Fruit fly (Drosophila melanogaster): ENCODE measurements around the gene Mkp.
A peak's percentile ranks its signal among the peaks of the same experiment; 100 is the strongest.

The Mkp gene

DNA sequence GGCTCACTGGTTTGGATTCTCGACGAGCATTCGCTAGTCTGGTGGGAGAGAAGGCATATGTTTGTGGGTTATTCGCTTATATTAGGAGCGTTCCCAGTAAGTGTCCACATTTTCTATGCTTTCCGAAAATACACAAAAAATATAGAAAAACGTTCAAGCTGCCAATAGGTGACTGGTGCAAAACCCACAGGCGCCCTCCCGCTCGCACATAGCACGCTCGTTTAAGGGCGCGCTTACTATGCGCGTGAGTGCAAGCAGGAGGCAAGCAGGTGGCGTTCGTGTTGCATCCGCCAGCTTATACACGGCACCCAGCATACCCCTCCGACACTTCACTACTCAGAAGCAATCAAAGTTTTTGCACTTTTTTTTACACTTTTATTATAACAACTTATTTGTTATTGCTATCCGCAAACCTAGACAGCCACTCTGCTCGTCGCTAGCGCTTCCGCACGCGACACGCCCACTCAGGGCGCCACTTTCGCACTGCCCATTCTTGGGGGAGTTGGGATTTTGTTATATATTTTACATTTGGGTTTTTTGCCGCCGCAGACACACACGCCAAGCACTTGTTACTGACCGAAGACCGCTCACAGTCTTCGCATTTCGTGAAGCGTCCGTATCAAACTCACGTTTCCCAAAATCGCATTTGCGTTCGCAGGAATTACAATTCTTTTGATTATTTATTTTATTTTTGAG is 14.9 kb upstream of the Mkp start (continued):
- peak; percentile 52; the same call in 2 of the 3 replicates for TF ChIP-seq tgo (GFP tag; IDR thresholded peaks at IDR 0.05)
- TF ChIP-seq dm (GFP tag; optimal IDR thresholded peaks at IDR 0.05), result peak; percentile 71
- TF ChIP-seq CG12104 (GFP tag; optimal IDR thresholded peaks at IDR 0.05), result no peak
- no peak for TF ChIP-seq CG3163 (GFP tag; optimal IDR thresholded peaks at IDR 0.05)
- TF ChIP-seq CG4707 (GFP tag; optimal IDR thresholded peaks at IDR 0.05), result no peak
- TF ChIP-seq CG7556 (GFP tag; optimal IDR thresholded peaks at IDR 0.05), result no peak
- TF ChIP-seq CG4820 (GFP tag; optimal IDR thresholded peaks at IDR 0.05), result peak; percentile 7
- no peak for TF ChIP-seq zen (tag; optimal IDR thresholded peaks at IDR 0.05)
- TF ChIP-seq CG7928 (GFP tag; optimal IDR thresholded peaks at IDR 0.05), result no peak
- TF ChIP-seq Mes4 (GFP tag; optimal IDR thresholded peaks at IDR 0.05), result no peak
- TF ChIP-seq sens (GFP tag), result no peak
- no peak for TF ChIP-seq ranshi (GFP tag; IDR thresholded peaks at IDR 0.05)
- TF ChIP-seq CG31388 (GFP tag; optimal IDR thresholded peaks at IDR 0.05), result no peak
- no peak for TF ChIP-seq oc (tag; optimal IDR thresholded peaks at IDR 0.05)
- TF ChIP-seq CG1792 (GFP tag; optimal IDR thresholded peaks at IDR 0.05), result no peak
- no peak for TF ChIP-seq Myb (GFP tag; optimal IDR thresholded peaks at IDR 0.05)
- TF ChIP-seq CG34376 (GFP tag; optimal IDR thresholded peaks at IDR 0.05), result no peak
- TF ChIP-seq CG2678 (tag; optimal IDR thresholded peaks at IDR 0.05), result no peak
- TF ChIP-seq p53 (GFP tag; optimal IDR thresholded peaks at IDR 0.05), result no peak
- peak; percentile 2 for TF ChIP-seq gfzf (GFP tag; optimal IDR thresholded peaks at IDR 0.05)
- no peak for TF ChIP-seq bsh (GFP tag; optimal IDR thresholded peaks at IDR 0.05)
- TF ChIP-seq CG43689 (GFP tag; IDR thresholded peaks at IDR 0.05), result no peak
- TF ChIP-seq vnd (GFP tag; IDR thresholded peaks at IDR 0.05; ENCODE audit: partially characterized antibody), result peak; percentile 39; the same call in 1 of the 3 replicates
- no peak for TF ChIP-seq CG8924 (tag; optimal IDR thresholded peaks at IDR 0.05)
- peak; percentile 87 for TF ChIP-seq YL-1 (GFP tag; optimal IDR thresholded peaks at IDR 0.05)
- no peak for TF ChIP-seq CG14050 (GFP tag; IDR thresholded peaks at IDR 0.05)
- no peak for TF ChIP-seq Hmx (GFP tag; optimal IDR thresholded peaks at IDR 0.05)
- TF ChIP-seq lilli (GFP tag; optimal IDR thresholded peaks at IDR 0.05), result no peak
- TF ChIP-seq ftz-f1 (GFP tag; optimal IDR thresholded peaks at IDR 0.05), result no peak
- TF ChIP-seq insv (GFP tag; optimal IDR thresholded peaks at IDR 0.05), result no peak
- no peak for TF ChIP-seq CG13775 (GFP tag; optimal IDR thresholded peaks at IDR 0.05)
- peak; percentile 31 for TF ChIP-seq CG1647 (GFP tag; optimal IDR thresholded peaks at IDR 0.05)
- TF ChIP-seq mld (GFP tag; IDR thresholded peaks at IDR 0.05; ENCODE audit: partially characterized antibody), result no peak
- TF ChIP-seq cg (GFP tag; optimal IDR thresholded peaks at IDR 0.05), result no peak
- peak; percentile 83 for TF ChIP-seq kah (GFP tag; optimal IDR thresholded peaks at IDR 0.05)
- TF ChIP-seq Nf-YC (tag; optimal IDR thresholded peaks at IDR 0.05), result no peak
- no peak for TF ChIP-seq caup (GFP tag; optimal IDR thresholded peaks at IDR 0.05; ENCODE audit: severe bottlenecking)
- TF ChIP-seq crol (GFP tag; IDR thresholded peaks at IDR 0.05), result peak; percentile 96
- TF ChIP-seq CHES-1-like (GFP tag; optimal IDR thresholded peaks at IDR 0.05), result peak; percentile 80
- TF ChIP-seq Abd-B (GFP tag; optimal IDR thresholded peaks at IDR 0.05), result peak; percentile 82
- no peak for TF ChIP-seq CG7745 (tag; optimal IDR thresholded peaks at IDR 0.05)
- TF ChIP-seq CG1024 (GFP tag; IDR thresholded peaks at IDR 0.05), result peak; percentile 46; the same call in 1 of the 2 replicates
- TF ChIP-seq crc (GFP tag; optimal IDR thresholded peaks at IDR 0.05), result no peak
- no peak for TF ChIP-seq CG17612 (GFP tag; IDR thresholded peaks at IDR 0.05)
- no peak for TF ChIP-seq CG10565 (GFP tag; optimal IDR thresholded peaks at IDR 0.05)
- no peak for TF ChIP-seq CoRest (tag; optimal IDR thresholded peaks at IDR 0.05)
- no peak for TF ChIP-seq HHEX (GFP tag; optimal IDR thresholded peaks at IDR 0.05)
- TF ChIP-seq az2 (GFP tag; optimal IDR thresholded peaks at IDR 0.05), result no peak
- no peak for TF ChIP-seq maf-S (GFP tag; optimal IDR thresholded peaks at IDR 0.05)
- TF ChIP-seq ssp (GFP tag; IDR thresholded peaks at IDR 0.05), result no peak

Measured in whole organism, embryonic.